Fruit fly (Drosophila melanogaster): Measurements from ENCODE around the gene CG15721.

DNA sequence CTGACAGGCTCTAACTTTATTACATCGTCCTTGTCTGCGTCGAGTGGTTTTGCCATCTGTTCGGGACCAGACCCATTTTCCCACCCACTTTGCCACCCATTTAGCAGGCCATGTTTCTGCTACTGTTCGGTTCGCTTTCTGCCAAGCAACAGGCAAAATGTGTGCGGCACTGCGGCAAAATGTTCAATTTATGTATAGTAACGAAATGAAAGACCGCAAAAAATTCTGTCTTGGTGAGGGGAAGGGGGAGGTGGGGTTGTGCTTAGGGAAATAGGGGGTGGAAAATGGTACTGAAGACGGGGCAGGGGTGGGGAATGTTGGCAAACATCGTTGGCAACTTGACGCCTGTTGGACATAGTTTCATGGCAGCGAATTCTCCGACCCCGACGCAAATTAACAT is 41.8 kb downstream of the CG15721 start:
- no peak for TF ChIP-seq CG10348 (GFP tag; IDR thresholded peaks at IDR 0.05)
- TF ChIP-seq CG12605 (GFP tag; IDR thresholded peaks at IDR 0.05), result no peak
- no peak for TF ChIP-seq EcR (GFP tag; optimal IDR thresholded peaks at IDR 0.05)
- no peak for TF ChIP-seq fd96Ca (GFP tag; IDR thresholded peaks at IDR 0.05)
- TF ChIP-seq Pif1A (GFP tag; optimal IDR thresholded peaks at IDR 0.05), result no peak
- no peak for TF ChIP-seq D1 (tag; optimal IDR thresholded peaks at IDR 0.05)
- no peak for TF ChIP-seq Snoo (tag; optimal IDR thresholded peaks at IDR 0.05)
- TF ChIP-seq CG8301 (tag; optimal IDR thresholded peaks at IDR 0.05), result no peak
- no peak for TF ChIP-seq Pif1B (GFP tag; optimal IDR thresholded peaks at IDR 0.05)
- TF ChIP-seq CG34367 (tag; optimal IDR thresholded peaks at IDR 0.05), result no peak
- TF ChIP-seq CG8159 (tag; optimal IDR thresholded peaks at IDR 0.05), result no peak
- no peak for TF ChIP-seq Ets98B (GFP tag; IDR thresholded peaks at IDR 0.05)
- no peak for TF ChIP-seq CG32121 (GFP tag; IDR thresholded peaks at IDR 0.05)
